Worm (Caenorhabditis elegans) whole organism, midembryonic: ENCODE results near the gene ZK470.4.

Experiments
- flt-1 ChIP-seq: fragments of 200-800 bp; sonication (Bioruptor generic); IDR thresholded peaks from 2 replicates; pipeline ENCODE4 v1.3.6; 2022; ENCODE audit warnings: missing genetic modification characterization, missing compliant biosample characterization
- ztf-23 ChIP-seq: fragments of 200-800 bp; sonication (Bioruptor generic); IDR thresholded peaks from 2 replicates; pipeline ENCODE4 v1.3.6; 2022; ENCODE audit warnings: missing genetic modification reagents, missing genetic modification characterization, missing compliant biosample characterization
- ztf-29 ChIP-seq: fragments of 200-800 bp; sonication (Bioruptor generic); IDR thresholded peaks from 2 replicates; pipeline ENCODE4 v1.3.6; 2022; ENCODE audit warnings: missing genetic modification reagents, missing genetic modification characterization, missing compliant biosample characterization

ce11 chrX:4131354-4131753 lies 8.2 kb downstream of the ZK470.4 start:
- TF ChIP-seq flt-1 (GFP tag; lab: Robert Waterston, UW) (no peak), ztf-29 (GFP tag; lab: Robert Waterston, UW) (no peak), ztf-23 (GFP tag; lab: Robert Waterston, UW) (no peak)
